Worm (Caenorhabditis elegans) whole organism, young adult: Measurements from ENCODE around the gene ZC302.3.

ENCODE experiments used
- F23B12.7 ChIP-seq: sonication (generic microtip); optimal IDR thresholded peaks from 2 replicates; lab custom pipeline; 2017; ENCODE audit warnings: missing genetic modification characterization, mild to moderate bottlenecking, missing compliant biosample characterization, antibody characterized with exemption, moderate library complexity; ENCODE audit not compliant: insufficient read depth
- F37B4.10 ChIP-seq: fragments of 200-800 bp; sonication (Bioruptor generic); IDR thresholded peaks from 2 replicates; pipeline ENCODE4 v1.3.6; 2022; ENCODE audit warnings: missing genetic modification characterization, missing compliant biosample characterization
- F49E8.2 ChIP-seq: sonication (generic microtip); optimal IDR thresholded peaks from 3 replicates; lab custom pipeline; 2017; ENCODE audit warnings: missing genetic modification characterization, mild to moderate bottlenecking, missing compliant biosample characterization, antibody characterized with exemption, moderate library complexity; ENCODE audit not compliant: insufficient read depth
- aptf-3 ChIP-seq: fragments of 200-800 bp; sonication (Bioruptor generic); IDR thresholded peaks from 2 replicates; pipeline ENCODE4 v1.3.6; 2022; ENCODE audit warnings: missing genetic modification characterization, missing compliant biosample characterization
- hlh-12 ChIP-seq: sonication (generic microtip); optimal IDR thresholded peaks from 2 replicates; lab custom pipeline; 2016; ENCODE audit warnings: missing genetic modification characterization, missing compliant biosample characterization
- hrde-1 ChIP-seq: sonication (generic microtip); optimal IDR thresholded peaks from 2 replicates; lab custom pipeline; 2016; ENCODE audit warnings: missing genetic modification characterization, mild to moderate bottlenecking, missing compliant biosample characterization, moderate library complexity, missing genotype, missing genetic modification reagents, borderline replicate concordance
- lin-54 ChIP-seq: fragments of 200-800 bp; sonication (Bioruptor generic); optimal IDR thresholded peaks from 2 replicates; lab custom pipeline; 2018; ENCODE audit warnings: mild to moderate bottlenecking, missing genetic modification characterization, missing compliant biosample characterization
- snpc-3.4 ChIP-seq: sonication (generic microtip); optimal IDR thresholded peaks from 2 replicates; lab custom pipeline; 2017; ENCODE audit warnings: missing genetic modification characterization, mild to moderate bottlenecking, missing compliant biosample characterization, antibody characterized with exemption, moderate library complexity, missing genotype, missing genetic modification reagents
- unc-130 ChIP-seq: sonication (generic microtip); optimal IDR thresholded peaks from 2 replicates; lab custom pipeline; 2016; ENCODE audit warnings: missing genetic modification reagents, missing genetic modification characterization, missing compliant biosample characterization

DNA sequence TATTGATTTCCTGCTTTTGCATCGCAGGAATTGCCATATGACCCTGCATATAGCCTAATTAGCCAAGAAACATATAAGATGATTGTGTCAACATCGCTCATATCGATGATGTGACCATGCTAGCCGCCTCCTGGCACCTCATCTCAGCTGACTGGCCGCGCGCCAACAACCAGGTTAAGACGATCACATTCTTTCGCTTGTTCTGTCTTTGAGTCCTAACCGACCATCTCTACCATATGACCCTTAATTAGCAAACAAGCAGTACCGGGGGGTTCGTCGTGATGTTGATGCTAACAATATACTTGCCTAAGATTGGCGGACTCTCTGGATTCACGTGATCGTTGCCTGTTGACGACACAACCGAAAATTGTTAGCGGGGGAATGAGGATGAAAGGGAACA is 18.7 kb downstream of the ZC302.3 start:
- TF ChIP-seq F23B12.7 = no peak
- no peak for TF ChIP-seq snpc-3.4 (tag; lab: Kevin White, UChicago)
- no peak for TF ChIP-seq unc-130
- TF ChIP-seq hlh-12 = no peak
- no peak for TF ChIP-seq F49E8.2 (tag; lab: Kevin White, UChicago)
- TF ChIP-seq F37B4.10 = no peak
- no peak for TF ChIP-seq hrde-1 (tag; lab: Kevin White, UChicago)
- no peak for TF ChIP-seq aptf-3 (GFP tag; lab: Robert Waterston, UW)
- TF ChIP-seq lin-54 (GFP tag; lab: Kevin White, UChicago) = no peak
